Worm (Caenorhabditis elegans) whole organism, dauer: Measurements from ENCODE around the gene ZK945.6.

Experiments used
- unc-62 ChIP-seq: sonication (generic microtip); optimal IDR thresholded peaks from 2 replicates; lab custom pipeline; 2017; ENCODE audit warnings: missing biosample characterization, missing genetic modification reagents, missing genetic modification characterization

ZK945.6 gene

ce11 chrII:10105604-10106003 is 1.2 kb downstream of the ZK945.6 start, which contains the start of gene ZK945.4:
ZK945.4 (minus strand) TSS chrII:10105704.
- TF ChIP-seq unc-62 (GFP tag; lab: Kevin White, UChicago), result no peak

- TF ChIP-seq unc-62 (GFP tag; lab: Kevin White, UChicago), result no peak
Measured at ce11 chrII:10103212-10103611, 3.6 kb downstream of the ZK945.6 start.

ce11 chrII:10099804-10100360 is 6.9 kb downstream of the ZK945.6 start, which contains the start of the genes pas-7 and puf-12:
pas-7 (minus strand) TSS chrII:10099854.
puf-12 (plus strand) TSS chrII:10100310.
- TF ChIP-seq unc-62 (GFP tag; lab: Kevin White, UChicago), result no peak

ce11 chrII:10099072-10099471 is 7.7 kb downstream of the ZK945.6 start:
- TF ChIP-seq unc-62 (GFP tag; lab: Kevin White, UChicago), result no peak

- no peak for TF ChIP-seq unc-62 (GFP tag; lab: Kevin White, UChicago)
Measured at ce11 chrII:10098428-10098827, 8.3 kb downstream of the ZK945.6 start.

- TF ChIP-seq unc-62 (GFP tag; lab: Kevin White, UChicago), result no peak
Measured at ce11 chrII:10095224-10095623, 11.5 kb downstream of the ZK945.6 start.

- no peak for TF ChIP-seq unc-62 (GFP tag; lab: Kevin White, UChicago)
Measured at ce11 chrII:10094190-10094923, 12.4 kb downstream of the ZK945.6 start, which contains the start of gene lact-2. lact-2 (plus strand) TSS chrII:10094873.

ce11 chrII:10093120-10093519 is 13.7 kb downstream of the ZK945.6 start:
- no peak for TF ChIP-seq unc-62 (GFP tag; lab: Kevin White, UChicago)

ce11 chrII:10084482-10084881 is 22.3 kb downstream of the ZK945.6 start:
- TF ChIP-seq unc-62 (GFP tag; lab: Kevin White, UChicago), result no peak

ce11 chrII:10075794-10076193 is 31.0 kb downstream of the ZK945.6 start:
- TF ChIP-seq unc-62 (GFP tag; lab: Kevin White, UChicago), result no peak

ce11 chrII:10073986-10074385 is 32.8 kb downstream of the ZK945.6 start:
- no peak for TF ChIP-seq unc-62 (GFP tag; lab: Kevin White, UChicago)

ce11 chrII:10067817-10068216 is 39.0 kb downstream of the ZK945.6 start, which contains the start of gene die-1:
die-1 (minus strand) TSS chrII:10067917.
- TF ChIP-seq unc-62 (GFP tag; lab: Kevin White, UChicago), result no peak

ce11 chrII:10065472-10065871 is 41.3 kb downstream of the ZK945.6 start:
- no peak for TF ChIP-seq unc-62 (GFP tag; lab: Kevin White, UChicago)

ce11 chrII:10060508-10060907 is 46.3 kb downstream of the ZK945.6 start, which contains the start of gene stg-1:
stg-1 (minus strand) TSS chrII:10060660.
- TF ChIP-seq unc-62 (GFP tag; lab: Kevin White, UChicago), result no peak

ce11 chrII:10056545-10057038 is 50.2 kb downstream of the ZK945.6 start, which contains the start of gene C18D1.2:
C18D1.2 (plus strand) TSS chrII:10056988.
- TF ChIP-seq unc-62 (GFP tag; lab: Kevin White, UChicago), result no peak
